Worm (Caenorhabditis elegans) whole organism, L1 larva: Measurements from ENCODE around the gene F49F1.11.
A peak's percentile ranks its signal among the peaks of the same experiment; 100 is the strongest.

Source experiments
- C04F5.9 ChIP-seq: sonication (generic microtip); optimal IDR thresholded peaks from 2 replicates; lab custom pipeline; 2016; ENCODE audit warnings: missing genetic modification characterization, missing compliant biosample characterization
- C16A3.4 ChIP-seq: fragments of 150-350 bp; optimal IDR thresholded peaks from 2 replicates; lab custom pipeline; 2014; ENCODE audit warnings: missing biosample characterization, missing genetic modification characterization
- F16B12.6 ChIP-seq: fragments of 150-350 bp; optimal IDR thresholded peaks from 2 replicates; lab custom pipeline; 2014; ENCODE audit warnings: missing biosample characterization, missing genetic modification characterization
- Y116A8C.19 ChIP-seq: sonication (generic microtip); optimal IDR thresholded peaks from 2 replicates; lab custom pipeline; 2016; ENCODE audit warnings: missing compliant biosample characterization, missing genetic modification characterization, borderline replicate concordance
- aha-1 ChIP-seq: fragments of 150-350 bp; optimal IDR thresholded peaks from 2 replicates; lab custom pipeline; 2014; ENCODE audit warnings: missing biosample characterization, missing genetic modification characterization
- alr-1 ChIP-seq: fragments of 200-800 bp; sonication (Bioruptor generic); optimal IDR thresholded peaks from 2 replicates; lab custom pipeline; 2018; ENCODE audit warnings: borderline replicate concordance, mild to moderate bottlenecking, missing genetic modification characterization, missing compliant biosample characterization
- aly-2 ChIP-seq: fragments of 150-350 bp; optimal IDR thresholded peaks from 2 replicates; lab custom pipeline; 2014; ENCODE audit warnings: missing biosample characterization, missing genetic modification characterization
- ceh-63 ChIP-seq: fragments of 200-800 bp; sonication (Bioruptor generic); optimal IDR thresholded peaks from 2 replicates; lab custom pipeline; 2018; ENCODE audit warnings: mild to moderate bottlenecking, missing genetic modification characterization, missing compliant biosample characterization
- ceh-8 ChIP-seq: fragments of 200-800 bp; sonication (Bioruptor generic); optimal IDR thresholded peaks from 2 replicates; lab custom pipeline; 2018; ENCODE audit warnings: mild to moderate bottlenecking, missing genetic modification characterization, moderate library complexity, missing compliant biosample characterization
- ceh-88 ChIP-seq: fragments of 200-800 bp; sonication (Bioruptor generic); IDR thresholded peaks from 2 replicates; pipeline ENCODE4 v1.3.6; 2022; ENCODE audit warnings: missing genetic modification characterization, missing compliant biosample characterization
- ceh-90 ChIP-seq: sonication (generic microtip); optimal IDR thresholded peaks from 2 replicates; lab custom pipeline; 2016; ENCODE audit warnings: missing genetic modification characterization, missing compliant biosample characterization
- ces-1 ChIP-seq: fragments of 150-350 bp; optimal IDR thresholded peaks from 2 replicates; lab custom pipeline; 2014; ENCODE audit warnings: missing biosample characterization, missing genetic modification reagents, missing genetic modification characterization
- dpl-1 ChIP-seq, 3 experiments: fragments of 150-350 bp in 2 of 3; sonication (generic microtip) in 1 of 3; optimal IDR thresholded peaks; 2 replicates each; lab custom pipeline; 2014 to 2017; ENCODE audit warnings: missing biosample characterization in 3 of 3, missing genetic modification characterization in 3 of 3, missing genetic modification reagents in 3 of 3
- dsc-1 ChIP-seq: sonication (generic microtip); optimal IDR thresholded peaks from 2 replicates; lab custom pipeline; 2016; ENCODE audit warnings: mild to moderate bottlenecking, missing genetic modification characterization, missing compliant biosample characterization
- efl-1 ChIP-seq, 4 experiments: fragments of 150-350 bp; optimal IDR thresholded peaks in 3 of 4; peaks in 1 of 4; 1 replicate in 1 of 4; 2 replicates in 3 of 4; lab custom pipeline; 2014; ENCODE audit warnings: missing biosample characterization in 2 of 4, missing genetic modification characterization in 2 of 4, missing genetic modification reagents in 2 of 4
- efl-3 ChIP-seq: fragments of 200-800 bp; sonication (Bioruptor generic); optimal IDR thresholded peaks from 2 replicates; lab custom pipeline; 2018; ENCODE audit warnings: mild to moderate bottlenecking, missing genetic modification characterization, missing compliant biosample characterization
- egl-27 ChIP-seq, 2 experiments: fragments of 150-350 bp in 1 of 2; sonication (generic microtip); optimal IDR thresholded peaks; 3 replicates each; lab custom pipeline; 2017 to 2018; ENCODE audit warnings: missing biosample characterization in 2 of 2, missing genetic modification characterization in 2 of 2, missing genetic modification reagents in 2 of 2
- fkh-4 ChIP-seq: sonication (generic microtip); optimal IDR thresholded peaks from 2 replicates; lab custom pipeline; 2016; ENCODE audit warnings: missing compliant biosample characterization, missing genetic modification characterization, borderline replicate concordance
- fkh-8 ChIP-seq: sonication (generic microtip); optimal IDR thresholded peaks from 2 replicates; lab custom pipeline; 2016; ENCODE audit warnings: mild to moderate bottlenecking, missing genetic modification characterization, missing compliant biosample characterization
- fos-1 ChIP-seq: fragments of 150-350 bp; optimal IDR thresholded peaks from 2 replicates; lab custom pipeline; 2014; ENCODE audit warnings: missing biosample characterization, missing genetic modification characterization
- hlh-17 ChIP-seq: fragments of 200-800 bp; sonication (Bioruptor generic); optimal IDR thresholded peaks from 2 replicates; lab custom pipeline; 2018; ENCODE audit warnings: missing genetic modification characterization, mild to moderate bottlenecking, missing compliant biosample characterization, moderate library complexity, borderline replicate concordance
- hlh-4 ChIP-seq: sonication (generic microtip); optimal IDR thresholded peaks from 2 replicates; lab custom pipeline; 2016; ENCODE audit warnings: mild to moderate bottlenecking, missing genetic modification characterization, missing compliant biosample characterization
- isw-1 ChIP-seq: fragments of 200-800 bp; sonication (Bioruptor generic); IDR thresholded peaks from 2 replicates; pipeline ENCODE4 v1.3.6; 2022; ENCODE audit warnings: missing genetic modification characterization, missing compliant biosample characterization
- jun-1 ChIP-seq: fragments of 150-350 bp; optimal IDR thresholded peaks from 2 replicates; lab custom pipeline; 2014; ENCODE audit warnings: missing biosample characterization, missing genetic modification reagents, missing genetic modification characterization
- lin-13 ChIP-seq: fragments of 150-350 bp; optimal IDR thresholded peaks from 2 replicates; lab custom pipeline; 2014; ENCODE audit warnings: missing biosample characterization, missing genetic modification reagents, missing genetic modification characterization
- lin-15B ChIP-seq: fragments of 150-350 bp; sonication (generic microtip); optimal IDR thresholded peaks from 3 replicates; lab custom pipeline; 2014; ENCODE audit warnings: missing biosample characterization, missing genetic modification characterization
- lin-39 ChIP-seq: fragments of 150-350 bp; optimal IDR thresholded peaks from 2 replicates; lab custom pipeline; 2014; ENCODE audit warnings: missing biosample characterization, missing genetic modification reagents, missing genetic modification characterization
- lir-3 ChIP-seq: sonication (generic microtip); optimal IDR thresholded peaks from 2 replicates; lab custom pipeline; 2016; ENCODE audit warnings: mild to moderate bottlenecking, missing genetic modification characterization, moderate library complexity, missing compliant biosample characterization; ENCODE audit not compliant: poor library complexity
- mef-2 ChIP-seq: fragments of 150-350 bp; optimal IDR thresholded peaks from 2 replicates; lab custom pipeline; 2014; ENCODE audit warnings: missing biosample characterization, missing genetic modification characterization
- mep-1 ChIP-seq: fragments of 150-350 bp; optimal IDR thresholded peaks from 2 replicates; lab custom pipeline; 2014; ENCODE audit warnings: missing biosample characterization, missing genetic modification characterization
- nhr-19 ChIP-seq: fragments of 200-800 bp; sonication (Bioruptor generic); conservative IDR thresholded peaks from 2 replicates; pipeline ENCODE4 v1.3.6; 2022; ENCODE audit warnings: missing genetic modification characterization, missing compliant biosample characterization
- nhr-20 ChIP-seq: sonication (generic microtip); optimal IDR thresholded peaks from 2 replicates; lab custom pipeline; 2016; ENCODE audit warnings: mild to moderate bottlenecking, missing genetic modification characterization, missing compliant biosample characterization
- nhr-71 ChIP-seq: sonication (generic microtip); optimal IDR thresholded peaks from 2 replicates; lab custom pipeline; 2016; ENCODE audit warnings: mild to moderate bottlenecking, missing genetic modification characterization, moderate library complexity, missing compliant biosample characterization
- nhr-76 ChIP-seq: sonication (generic microtip); optimal IDR thresholded peaks from 2 replicates; lab custom pipeline; 2017; ENCODE audit warnings: missing biosample characterization, missing genetic modification characterization
- nhr-77 ChIP-seq: fragments of 150-350 bp; optimal IDR thresholded peaks from 2 replicates; lab custom pipeline; 2014; ENCODE audit warnings: missing biosample characterization, missing genetic modification characterization
- pag-3 ChIP-seq: sonication (generic microtip); optimal IDR thresholded peaks from 2 replicates; lab custom pipeline; 2017; ENCODE audit warnings: missing genetic modification characterization, mild to moderate bottlenecking, missing compliant biosample characterization, antibody characterized with exemption, borderline replicate concordance; ENCODE audit not compliant: insufficient read depth
- pax-3 ChIP-seq: fragments of 200-800 bp; sonication (Bioruptor generic); optimal IDR thresholded peaks from 2 replicates; lab custom pipeline; 2018; ENCODE audit warnings: mild to moderate bottlenecking, missing genetic modification characterization, moderate library complexity, missing compliant biosample characterization
- rnt-1 ChIP-seq: sonication (generic microtip); optimal IDR thresholded peaks from 2 replicates; lab custom pipeline; 2016; ENCODE audit warnings: mild to moderate bottlenecking, missing genetic modification characterization, moderate library complexity, missing compliant biosample characterization
- snpc-4 ChIP-seq: fragments of 150-350 bp; optimal IDR thresholded peaks from 2 replicates; lab custom pipeline; 2014; ENCODE audit warnings: missing biosample characterization, missing genetic modification characterization
- sptf-1 ChIP-seq: fragments of 150-350 bp; optimal IDR thresholded peaks from 2 replicates; lab custom pipeline; 2014; ENCODE audit warnings: missing biosample characterization, missing genetic modification characterization
- swsn-7 ChIP-seq: sonication (generic microtip); optimal IDR thresholded peaks from 2 replicates; lab custom pipeline; 2016; ENCODE audit warnings: missing genetic modification characterization, missing compliant biosample characterization
- tbx-2 ChIP-seq: sonication (generic microtip); optimal IDR thresholded peaks from 2 replicates; lab custom pipeline; 2016; ENCODE audit warnings: missing genetic modification characterization, missing compliant biosample characterization
- unc-130 ChIP-seq: fragments of 150-350 bp; optimal IDR thresholded peaks from 2 replicates; lab custom pipeline; 2017; ENCODE audit warnings: missing biosample characterization, missing genetic modification characterization, inconsistent platforms
- unc-62 ChIP-seq: fragments of 150-350 bp; optimal IDR thresholded peaks from 2 replicates; lab custom pipeline; 2014; ENCODE audit warnings: missing biosample characterization, missing genetic modification reagents, missing genetic modification characterization
- unc-86 ChIP-seq: sonication (generic microtip); optimal IDR thresholded peaks from 2 replicates; lab custom pipeline; 2016; ENCODE audit warnings: missing genetic modification characterization, missing compliant biosample characterization
- xbp-1 ChIP-seq: sonication (generic microtip); optimal IDR thresholded peaks from 2 replicates; lab custom pipeline; 2016; ENCODE audit warnings: missing genetic modification characterization, missing compliant biosample characterization
- zip-4 ChIP-seq: fragments of 200-800 bp; sonication (Bioruptor generic); optimal IDR thresholded peaks from 2 replicates; lab custom pipeline; 2018; ENCODE audit warnings: mild to moderate bottlenecking, missing genetic modification characterization, moderate library complexity, missing compliant biosample characterization
- ztf-4 ChIP-seq: fragments of 150-350 bp; optimal IDR thresholded peaks from 2 replicates; lab custom pipeline; 2014; ENCODE audit warnings: missing biosample characterization, missing genetic modification characterization

Gene F49F1.11

ce11 chrIV:4173789-4174188 lies 32.6 kb upstream of the F49F1.11 start, which contains the start of gene rnp-3:
rnp-3 (plus strand) TSS chrIV:4174089.
- no peak for TF ChIP-seq nhr-77 (tag; lab: Kevin White, UChicago)
- no peak for TF ChIP-seq mef-2 (tag; lab: Kevin White, UChicago)
- no peak for TF ChIP-seq fos-1 (tag; lab: Kevin White, UChicago)
- no peak for TF ChIP-seq dsc-1
- TF ChIP-seq aly-2, result no peak
- TF ChIP-seq pax-3 (tag; lab: Kevin White, UChicago), result no peak

ce11 chrIV:4172242-4172641 lies 31.0 kb upstream of the F49F1.11 start:
- no peak for TF ChIP-seq hlh-4
- TF ChIP-seq lir-3 (tag; lab: Kevin White, UChicago), result no peak
- no peak for TF ChIP-seq zip-4 (GFP tag; lab: Kevin White, UChicago)
- TF ChIP-seq ceh-8 (GFP tag; lab: Kevin White, UChicago), result no peak
- TF ChIP-seq ceh-88 (GFP tag; lab: Robert Waterston, UW), result no peak
- no peak for TF ChIP-seq unc-130
- no peak for TF ChIP-seq fkh-8 (tag; lab: Kevin White, UChicago)
- TF ChIP-seq sptf-1, result no peak
- no peak for TF ChIP-seq rnt-1 (tag; lab: Kevin White, UChicago)
- TF ChIP-seq nhr-19 (GFP tag; lab: Robert Waterston, UW), result no peak
- TF ChIP-seq ceh-63 (GFP tag; lab: Kevin White, UChicago), result no peak
- TF ChIP-seq ces-1 (GFP tag; lab: Kevin White, UChicago), result no peak
- no peak for TF ChIP-seq efl-3 (GFP tag; lab: Kevin White, UChicago)
- TF ChIP-seq Y116A8C.19, result no peak
- TF ChIP-seq isw-1 (GFP tag; lab: Robert Waterston, UW), result no peak
- no peak for TF ChIP-seq unc-86 (tag; lab: Kevin White, UChicago)
- TF ChIP-seq xbp-1 (tag; lab: Kevin White, UChicago), result no peak
- TF ChIP-seq lin-39, result no peak
- TF ChIP-seq ztf-4 (tag; lab: Kevin White, UChicago), result no peak

ce11 chrIV:4171531-4172163 lies 30.4 kb upstream of the F49F1.11 start, which contains the start of the genes K08D10.13 and rnp-2:
K08D10.13 (minus strand) TSS chrIV:4171581.
rnp-2 (plus strand) TSS chrIV:4172076.
- peak; percentile 54 for TF ChIP-seq swsn-7 (tag; lab: Kevin White, UChicago)
- TF ChIP-seq alr-1, result no peak
- TF ChIP-seq C04F5.9 (tag; lab: Kevin White, UChicago), result peak; percentile 16
- TF ChIP-seq aha-1 (tag; lab: Kevin White, UChicago), result no peak
- peak; percentile 59 to 70 for TF ChIP-seq efl-1 (optimal IDR thresholded peaks at IDR 0.05; lab: Kevin White, UChicago)
- TF ChIP-seq efl-1 (GFP tag; optimal IDR thresholded peaks at IDR 0.05 in 1 of 2; lab: Kevin White, UChicago), result peak; percentile 72 to 94
- peak; percentile 21 for TF ChIP-seq fkh-4 (tag; lab: Kevin White, UChicago)
- TF ChIP-seq ceh-90 (tag; lab: Kevin White, UChicago), result peak; percentile 79
- TF ChIP-seq snpc-4 (tag; lab: Kevin White, UChicago), result peak; percentile 28
- no peak for TF ChIP-seq zip-4 (GFP tag; lab: Kevin White, UChicago)
- TF ChIP-seq pag-3, result no peak
- TF ChIP-seq xbp-1 (tag; lab: Kevin White, UChicago), result peak; percentile 59
- no peak for TF ChIP-seq egl-27 (tag; optimal IDR thresholded peaks at IDR 0.05; lab: Kevin White, UChicago)
- no peak for TF ChIP-seq nhr-76 (tag; lab: Kevin White, UChicago)
- TF ChIP-seq lin-15B (tag; lab: Kevin White, UChicago), result peak; percentile 73
- peak; percentile 73 for TF ChIP-seq mep-1 (tag; lab: Kevin White, UChicago)
- no peak for TF ChIP-seq hlh-17 (GFP tag; lab: Kevin White, UChicago)
- TF ChIP-seq nhr-71, result peak; percentile 69
- TF ChIP-seq jun-1 (tag; lab: Kevin White, UChicago), result no peak
- peak; percentile 28 for TF ChIP-seq C16A3.4 (tag; lab: Kevin White, UChicago)
- peak; percentile 46 to 75 (median 56) for TF ChIP-seq dpl-1 (GFP tag; optimal IDR thresholded peaks at IDR 0.05; lab: Kevin White, UChicago)
- no peak for TF ChIP-seq efl-3 (GFP tag; lab: Kevin White, UChicago)
- TF ChIP-seq tbx-2, result peak; percentile 60
- no peak for TF ChIP-seq aly-2
- peak; percentile 27 for TF ChIP-seq nhr-20
- peak; percentile 88 for TF ChIP-seq rnt-1 (tag; lab: Kevin White, UChicago)
- TF ChIP-seq mef-2 (tag; lab: Kevin White, UChicago), result no peak
- no peak for TF ChIP-seq unc-62 (GFP tag; lab: Kevin White, UChicago)
- TF ChIP-seq F16B12.6, result peak; percentile 52
- no peak for TF ChIP-seq lin-13 (GFP tag; lab: Kevin White, UChicago)
